Worm (Caenorhabditis elegans): Measurements from ENCODE around the gene C44C10.10.

ce11 chrX:11640463-11640995 is 49.6 kb upstream of the C44C10.10 start:
- TF ChIP-seq ama-1 (optimal IDR thresholded peaks at IDR 0.05) (no peak), scrt-1 (GFP tag; IDR thresholded peaks at IDR 0.05) (no peak), ceh-36 (tag; optimal IDR thresholded peaks at IDR 0.05) (no peak), B0310.2 (tag; optimal IDR thresholded peaks at IDR 0.05) (no peak), tbx-37 (GFP tag; conservative IDR thresholded peaks at IDR 0.05) (no peak), hnd-1 (tag; optimal IDR thresholded peaks at IDR 0.05) (no peak), ceh-13 (GFP tag; optimal IDR thresholded peaks at IDR 0.05) (no peak), F13C5.2 (tag; optimal IDR thresholded peaks at IDR 0.05) (no peak), flt-1 (GFP tag; IDR thresholded peaks at IDR 0.05) (no peak), ets-7 (tag; optimal IDR thresholded peaks at IDR 0.05) (no peak), sea-1 (GFP tag; conservative IDR thresholded peaks at IDR 0.05) (no peak), tbx-11 (GFP tag; IDR thresholded peaks at IDR 0.05) (no peak), tra-4 (tag; optimal IDR thresholded peaks at IDR 0.05) (no peak), hmbx-1 (tag; optimal IDR thresholded peaks at IDR 0.05) (no peak)

Data from whole organism, early embryonic.